Fruit fly (Drosophila melanogaster) whole organism, embryonic: ENCODE measurements around the gene Son.

ENCODE experiments used
- CG10321 ChIP-seq: fragments of 200-800 bp; sonication (Bioruptor generic); IDR thresholded peaks from 2 replicates; pipeline ENCODE4 v1.3.6; 2022; ENCODE audit warnings: missing biosample characterization, missing genetic modification characterization
- CG4707 ChIP-seq: fragments of 200-800 bp; sonication (Bioruptor generic); optimal IDR thresholded peaks from 2 replicates; lab custom pipeline; 2018; ENCODE audit warnings: missing biosample characterization, mild to moderate bottlenecking, missing genetic modification characterization, moderate library complexity
- Nf-YB ChIP-seq: fragments of 200-800 bp; sonication (Bioruptor generic); optimal IDR thresholded peaks from 3 replicates; lab custom pipeline; 2019; ENCODE audit warnings: missing biosample characterization, mild to moderate bottlenecking, missing genetic modification characterization, moderate library complexity
- eve ChIP-seq, 2 experiments: fragments of >200 bp; optimal IDR thresholded peaks; 2 replicates each; lab custom pipeline; 2017; ENCODE audit warnings: missing biosample characterization in 2 of 2, missing genetic modification characterization in 2 of 2
- mld ChIP-seq: fragments of 200-800 bp; sonication (Bioruptor generic); IDR thresholded peaks from 3 replicates; pipeline ENCODE4 v1.3.6; 2022; ENCODE audit warnings: missing biosample characterization, missing genetic modification characterization; ENCODE audit not compliant: partially characterized antibody
- pita ChIP-seq: fragments of 200-800 bp; sonication (Bioruptor generic); optimal IDR thresholded peaks from 2 replicates; lab custom pipeline; 2017; ENCODE audit warnings: missing biosample characterization, mild to moderate bottlenecking, missing genetic modification characterization
- psq ChIP-seq: fragments of 200-800 bp; sonication (Bioruptor generic); optimal IDR thresholded peaks from 2 replicates; lab custom pipeline; 2017; ENCODE audit warnings: missing biosample characterization, missing genetic modification characterization

dm6 chr3R:9565895-9566294 is 11.9 kb upstream of the Son start, which contains the start of gene CG16789:
- TF ChIP-seq eve (GFP tag; optimal IDR thresholded peaks at IDR 0.05; lab: Kevin White, UChicago) (no peak), Nf-YB (GFP tag; lab: Kevin White, UChicago) (no peak), CG4707 (GFP tag; lab: Kevin White, UChicago) (no peak), CG10321 (no peak), psq (GFP tag; lab: Kevin White, UChicago) (no peak), mld (GFP tag; lab: Robert Waterston, UW) (no peak), pita (GFP tag; lab: Kevin White, UChicago) (no peak)
